Worm (Caenorhabditis elegans): Measurements from ENCODE around the gene C13A2.12.
A peak's percentile ranks its signal among the peaks of the same experiment; 100 is the strongest.

The C13A2.12 gene

ce11 chrV:7274992-7275391 lies 15.9 kb downstream of the C13A2.12 start, which contains the start of gene C13A2.10:
C13A2.10 (minus strand) TSS chrV:7275092.
- TF ChIP-seq tlp-1 (tag; optimal IDR thresholded peaks at IDR 0.05) (no peak), nhr-76 (tag; optimal IDR thresholded peaks at IDR 0.05) (no peak), fkh-10 (GFP tag; optimal IDR thresholded peaks at IDR 0.05) (no peak), xbp-1 (tag; optimal IDR thresholded peaks at IDR 0.05) (no peak), blmp-1 (tag; optimal IDR thresholded peaks at IDR 0.05) (no peak), nhr-77 (tag; optimal IDR thresholded peaks at IDR 0.05) (no peak), lin-13 (GFP tag; optimal IDR thresholded peaks at IDR 0.05) (no peak), nhr-11 (tag; optimal IDR thresholded peaks at IDR 0.05) (no peak), aly-2 (tag; optimal IDR thresholded peaks at IDR 0.05) (no peak), hlh-17 (GFP tag; optimal IDR thresholded peaks at IDR 0.05; ENCODE audit: borderline replicate concordance) (no peak), mdl-1 (tag; optimal IDR thresholded peaks at IDR 0.05) (no peak), F16B12.6 (tag; optimal IDR thresholded peaks at IDR 0.05) (no peak), Y116A8C.19 (tag; optimal IDR thresholded peaks at IDR 0.05; ENCODE audit: borderline replicate concordance) (no peak), nhr-90 (tag; optimal IDR thresholded peaks at IDR 0.05; ENCODE audit: poor library complexity) (no peak)

DNA sequence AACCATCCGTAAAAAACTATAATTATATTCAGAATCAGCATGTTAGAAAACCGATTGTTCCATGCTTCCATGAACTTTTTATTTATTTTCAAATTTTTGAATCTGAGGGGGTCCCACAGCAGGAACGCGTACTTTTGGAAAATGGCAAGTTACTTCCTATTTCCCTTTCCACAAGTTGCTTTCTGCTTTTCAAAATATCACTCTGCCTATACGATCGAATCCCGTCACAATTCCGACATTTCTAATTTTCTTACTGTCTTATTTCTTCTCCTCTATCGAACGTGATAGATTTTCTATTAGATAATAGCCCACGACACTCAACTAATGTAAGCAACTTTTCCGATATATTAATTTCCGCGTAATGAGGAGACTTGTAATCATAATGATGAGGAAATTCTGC lies 16.4 kb downstream of the C13A2.12 start, which contains the start of gene C13A2.5:
Gene C13A2.5 (plus strand): TSS at position 301 of the 400 bp plus-strand sequence.
- TF ChIP-seq unc-62 (GFP tag; optimal IDR thresholded peaks at IDR 0.05) (no peak), efl-3 (GFP tag; optimal IDR thresholded peaks at IDR 0.05) (no peak), nhr-20 (tag; optimal IDR thresholded peaks at IDR 0.05) (no peak), ets-5 (GFP tag; IDR thresholded peaks at IDR 0.05) (no peak), unc-30 (tag; optimal IDR thresholded peaks at IDR 0.05) (no peak), hpl-2 (GFP tag; optimal IDR thresholded peaks at IDR 0.05) (no peak), fkh-10 (GFP tag; optimal IDR thresholded peaks at IDR 0.05) (no peak), egl-13 (tag; optimal IDR thresholded peaks at IDR 0.05) (no peak), nhr-76 (tag; optimal IDR thresholded peaks at IDR 0.05) (no peak), ces-1 (GFP tag; optimal IDR thresholded peaks at IDR 0.05) (no peak), hlh-17 (GFP tag; optimal IDR thresholded peaks at IDR 0.05; ENCODE audit: borderline replicate concordance) (no peak), lin-14 (GFP tag; optimal IDR thresholded peaks at IDR 0.05) (no peak), tbx-2 (tag; optimal IDR thresholded peaks at IDR 0.05) (no peak), unc-130 (tag; optimal IDR thresholded peaks at IDR 0.05) (no peak), elt-2 (tag; optimal IDR thresholded peaks at IDR 0.05) (no peak)

- no peak for TF ChIP-seq efl-1 (optimal IDR thresholded peaks at IDR 0.05)
- TF ChIP-seq efl-1 (GFP tag; optimal IDR thresholded peaks at IDR 0.05 in 1 of 2), result peak in 1 of 2 experiments; percentile 23
- TF ChIP-seq skn-1 (tag; optimal IDR thresholded peaks at IDR 0.05), result no peak
These were observed 20.0 kb downstream of the C13A2.12 start, which contains the start of gene C13A2.4 for ce11 chrV:7279090-7279489. C13A2.4 (plus strand) TSS chrV:7279390.

DNA sequence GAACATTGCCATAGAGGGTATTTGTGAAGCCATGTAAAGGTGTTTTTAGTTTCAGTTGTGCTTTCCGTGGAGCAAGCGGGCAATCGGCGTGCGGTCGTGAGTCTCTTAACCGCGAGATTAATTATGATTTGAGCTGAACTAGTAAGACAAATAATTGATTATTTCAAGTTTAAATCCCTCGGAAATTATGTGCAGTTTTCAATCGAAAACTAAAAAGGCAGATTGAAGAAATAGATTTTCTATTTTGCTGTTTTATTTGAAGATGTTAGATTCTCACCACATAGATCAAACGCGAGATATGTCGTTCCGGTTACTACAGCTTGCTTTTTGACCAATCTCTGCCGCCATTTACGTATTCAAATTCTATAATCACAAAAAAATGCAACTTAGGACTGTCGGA lies 23.0 kb downstream of the C13A2.12 start, which contains the start of gene C13A2.3:
Gene C13A2.3 (plus strand): TSS at position 301 of the 400 bp plus-strand sequence.
- TF ChIP-seq isw-1 (GFP tag; IDR thresholded peaks at IDR 0.05), result no peak
- TF ChIP-seq zag-1 (tag; optimal IDR thresholded peaks at IDR 0.05), result no peak
- TF ChIP-seq lir-3 (tag; optimal IDR thresholded peaks at IDR 0.05; ENCODE audit: poor library complexity), result no peak
- TF ChIP-seq C34B4.2 (tag; optimal IDR thresholded peaks at IDR 0.05), result no peak
- TF ChIP-seq snpc-4 (tag; optimal IDR thresholded peaks at IDR 0.05), result no peak
- TF ChIP-seq aha-1 (tag; optimal IDR thresholded peaks at IDR 0.05), result no peak
- no peak for TF ChIP-seq ceh-90 (tag; optimal IDR thresholded peaks at IDR 0.05)
- TF ChIP-seq nhr-237 (tag; optimal IDR thresholded peaks at IDR 0.05), result no peak
- TF ChIP-seq nhr-28 (tag; optimal IDR thresholded peaks at IDR 0.05), result no peak
- TF ChIP-seq ceh-63 (GFP tag; optimal IDR thresholded peaks at IDR 0.05), result no peak
- TF ChIP-seq hpl-2 (GFP tag; optimal IDR thresholded peaks at IDR 0.05), result no peak
- TF ChIP-seq sup-37 (GFP tag; optimal IDR thresholded peaks at IDR 0.05), result no peak
- no peak for TF ChIP-seq nhr-11 (tag; optimal IDR thresholded peaks at IDR 0.05)

Data from whole organism, L1 larva.